Fruit fly (Drosophila melanogaster) whole organism, embryonic: ENCODE results near the gene NimC1.

ENCODE experiments used
- Aef1 ChIP-seq: fragments of 200-800 bp; sonication (Bioruptor generic); IDR thresholded peaks from 3 replicates; pipeline ENCODE4 v1.3.6; 2022; ENCODE audit warnings: missing biosample characterization, missing genetic modification characterization
- Asciz ChIP-seq: fragments of 200-800 bp; sonication (Bioruptor generic); optimal IDR thresholded peaks from 2 replicates; lab custom pipeline; 2017; ENCODE audit warnings: missing biosample characterization, mild to moderate bottlenecking, missing genetic modification characterization, missing genetic modification reagents
- Blimp-1 ChIP-seq: fragments of 200-800 bp; sonication (Bioruptor generic); optimal IDR thresholded peaks from 3 replicates; lab custom pipeline; 2018; ENCODE audit warnings: missing biosample characterization, missing genetic modification characterization, mild to moderate bottlenecking, moderate library complexity, missing genetic modification reagents
- CG10366 ChIP-seq: fragments of 200-800 bp; sonication (Bioruptor generic); IDR thresholded peaks from 2 replicates; pipeline ENCODE4 v1.3.6; 2022; ENCODE audit warnings: missing biosample characterization, missing genetic modification characterization
- CG11504 ChIP-seq: fragments of 200-800 bp; sonication (Bioruptor generic); optimal IDR thresholded peaks from 3 replicates; lab custom pipeline; 2019; ENCODE audit warnings: missing biosample characterization, mild to moderate bottlenecking, missing genetic modification characterization, moderate library complexity
- CG13296 ChIP-seq: fragments of 200-800 bp; sonication (Bioruptor generic); optimal IDR thresholded peaks from 3 replicates; lab custom pipeline; 2018; ENCODE audit warnings: missing biosample characterization, mild to moderate bottlenecking, missing genetic modification characterization
- CG15073 ChIP-seq: fragments of 200-800 bp; sonication (Bioruptor generic); optimal IDR thresholded peaks from 2 replicates; lab custom pipeline; 2016; ENCODE audit warnings: missing biosample characterization, missing genetic modification characterization
- CG1529 ChIP-seq: fragments of 200-800 bp; sonication (Bioruptor generic); optimal IDR thresholded peaks from 3 replicates; lab custom pipeline; 2018; ENCODE audit warnings: missing biosample characterization, missing genetic modification characterization
- CG1647 ChIP-seq: fragments of 200-800 bp; sonication (Bioruptor generic); optimal IDR thresholded peaks from 3 replicates; lab custom pipeline; 2016; ENCODE audit warnings: missing biosample characterization, missing genetic modification characterization
- CG16815 ChIP-seq: fragments of 200-800 bp; sonication (Bioruptor generic); optimal IDR thresholded peaks from 3 replicates; lab custom pipeline; 2017; ENCODE audit warnings: missing biosample characterization, mild to moderate bottlenecking, missing genetic modification characterization
- CG17568 ChIP-seq: fragments of 200-800 bp; sonication (Bioruptor generic); optimal IDR thresholded peaks from 2 replicates; lab custom pipeline; 2018; ENCODE audit warnings: missing biosample characterization, mild to moderate bottlenecking, missing genetic modification characterization, moderate library complexity
- CG1832 ChIP-seq: fragments of 200-800 bp; sonication (Bioruptor generic); optimal IDR thresholded peaks from 2 replicates; lab custom pipeline; 2017; ENCODE audit warnings: missing biosample characterization, mild to moderate bottlenecking, missing genetic modification characterization, inconsistent platforms
- CG2889 ChIP-seq: fragments of 200-800 bp; sonication (Bioruptor generic); IDR thresholded peaks from 3 replicates; pipeline ENCODE4 v1.3.6; 2022; ENCODE audit warnings: missing biosample characterization, missing genetic modification characterization
- CG42726 ChIP-seq: fragments of 200-800 bp; sonication (Bioruptor generic); IDR thresholded peaks from 2 replicates; pipeline ENCODE4 v1.3.6; 2022; ENCODE audit warnings: missing biosample characterization, missing genetic modification characterization; ENCODE audit not compliant: partially characterized antibody
- CG4282 ChIP-seq: fragments of 200-800 bp; sonication (Bioruptor generic); optimal IDR thresholded peaks from 2 replicates; lab custom pipeline; 2016; ENCODE audit warnings: missing biosample characterization, missing genetic modification characterization
- CG5180 ChIP-seq: fragments of 200-800 bp; sonication (Bioruptor generic); optimal IDR thresholded peaks from 3 replicates; lab custom pipeline; 2017; ENCODE audit warnings: missing biosample characterization, missing genetic modification characterization, mild to moderate bottlenecking, moderate library complexity, missing genetic modification reagents
- CG6254 ChIP-seq: fragments of 200-800 bp; sonication (Bioruptor generic); optimal IDR thresholded peaks from 3 replicates; lab custom pipeline; 2017; ENCODE audit warnings: mild to moderate bottlenecking, missing biosample characterization, missing genetic modification reagents, missing genetic modification characterization
- CG6272 ChIP-seq: fragments of 200-800 bp; sonication (Bioruptor generic); IDR thresholded peaks from 2 replicates; pipeline ENCODE4 v1.3.6; 2022; ENCODE audit warnings: missing biosample characterization, missing genetic modification characterization
- CG7839 ChIP-seq: fragments of 200-800 bp; sonication (Bioruptor generic); optimal IDR thresholded peaks from 3 replicates; lab custom pipeline; 2018; ENCODE audit warnings: missing biosample characterization, mild to moderate bottlenecking, missing genetic modification characterization, moderate library complexity
- CG8924 ChIP-seq: fragments of 200-800 bp; optimal IDR thresholded peaks from 3 replicates; lab custom pipeline; 2019; ENCODE audit warnings: missing biosample characterization, mild to moderate bottlenecking, missing genetic modification characterization, moderate library complexity
- CG9797 ChIP-seq: fragments of 200-800 bp; sonication (Bioruptor generic); optimal IDR thresholded peaks from 3 replicates; lab custom pipeline; 2018; ENCODE audit warnings: missing biosample characterization, mild to moderate bottlenecking, missing genetic modification characterization
- D19A ChIP-seq: fragments of 200-800 bp; optimal IDR thresholded peaks from 3 replicates; lab custom pipeline; 2019; ENCODE audit warnings: missing biosample characterization, mild to moderate bottlenecking, missing genetic modification characterization, moderate library complexity
- Drgx ChIP-seq: fragments of 200-800 bp; sonication (Bioruptor generic); IDR thresholded peaks from 2 replicates; pipeline ENCODE4 v1.3.6; 2022; ENCODE audit warnings: missing biosample characterization, missing genetic modification characterization
- Fer1 ChIP-seq: fragments of 200-800 bp; sonication (Bioruptor generic); optimal IDR thresholded peaks from 2 replicates; lab custom pipeline; 2017; ENCODE audit warnings: missing biosample characterization, mild to moderate bottlenecking, missing genetic modification characterization
- Fer3 ChIP-seq: fragments of 200-800 bp; sonication (Bioruptor generic); optimal IDR thresholded peaks from 2 replicates; lab custom pipeline; 2018; ENCODE audit warnings: missing biosample characterization, mild to moderate bottlenecking, missing genetic modification characterization, moderate library complexity
- HLH54F ChIP-seq: fragments of 200-800 bp; sonication (Bioruptor generic); optimal IDR thresholded peaks from 3 replicates; lab custom pipeline; 2016; ENCODE audit warnings: missing biosample characterization, missing genetic modification characterization
- Hr78 ChIP-seq, 2 experiments: fragments of 200-800 bp in 1 of 2; fragments of >200 bp in 1 of 2; sonication (Bioruptor generic) in 1 of 2; optimal IDR thresholded peaks; 2 replicates each; lab custom pipeline; 2017 to 2019; ENCODE audit warnings: missing biosample characterization in 2 of 2, missing genetic modification characterization in 2 of 2, mild to moderate bottlenecking in 1 of 2, moderate library complexity in 1 of 2
- Lpt ChIP-seq: fragments of >200 bp; optimal IDR thresholded peaks from 2 replicates; lab custom pipeline; 2018; ENCODE audit warnings: missing biosample characterization, missing genetic modification characterization
- Mes4 ChIP-seq: fragments of 200-800 bp; sonication (Bioruptor generic); optimal IDR thresholded peaks from 2 replicates; lab custom pipeline; 2016; ENCODE audit warnings: missing biosample characterization, missing genetic modification characterization
- Sox102F ChIP-seq: fragments of 200-800 bp; sonication (Bioruptor generic); optimal IDR thresholded peaks from 2 replicates; lab custom pipeline; 2018; ENCODE audit warnings: missing biosample characterization, mild to moderate bottlenecking, missing genetic modification characterization, moderate library complexity
- YL-1 ChIP-seq: fragments of 200-800 bp; sonication (Bioruptor generic); optimal IDR thresholded peaks from 3 replicates; lab custom pipeline; 2017; ENCODE audit warnings: missing biosample characterization, mild to moderate bottlenecking, missing genetic modification characterization
- bcd ChIP-seq: fragments of 200-800 bp; sonication (Bioruptor generic); optimal IDR thresholded peaks from 2 replicates; lab custom pipeline; 2017; ENCODE audit warnings: missing biosample characterization, mild to moderate bottlenecking, missing genetic modification characterization
- bowl ChIP-seq: fragments of 200-800 bp; sonication (Bioruptor generic); IDR thresholded peaks from 2 replicates; pipeline ENCODE4 v1.3.6; 2022; ENCODE audit warnings: missing biosample characterization, missing genetic modification characterization
- caup ChIP-seq: fragments of 200-800 bp; sonication (Bioruptor generic); optimal IDR thresholded peaks from 3 replicates; lab custom pipeline; 2017; ENCODE audit warnings: missing biosample characterization, mild to moderate bottlenecking, missing genetic modification characterization, moderate library complexity; ENCODE audit not compliant: severe bottlenecking
- dmrt11E ChIP-seq: fragments of 200-800 bp; sonication (Bioruptor generic); optimal IDR thresholded peaks from 3 replicates; lab custom pipeline; 2018; ENCODE audit warnings: missing biosample characterization, mild to moderate bottlenecking, missing genetic modification characterization, moderate library complexity
- ems ChIP-seq: fragments of 200-800 bp; sonication (Bioruptor generic); optimal IDR thresholded peaks from 3 replicates; lab custom pipeline; 2016; ENCODE audit warnings: missing biosample characterization, missing genetic modification characterization
- esg ChIP-seq: fragments of 200-800 bp; sonication (Bioruptor generic); conservative IDR thresholded peaks from 2 replicates; pipeline ENCODE4 v1.3.6; 2022; ENCODE audit warnings: missing biosample characterization, missing genetic modification characterization
- inv ChIP-seq: fragments of 200-800 bp; sonication (Bioruptor generic); IDR thresholded peaks from 2 replicates; pipeline ENCODE4 v1.3.6; 2022; ENCODE audit warnings: missing biosample characterization, missing genetic modification characterization; ENCODE audit not compliant: partially characterized antibody
- kay ChIP-seq: fragments of 200-800 bp; sonication (Bioruptor generic); optimal IDR thresholded peaks from 2 replicates; lab custom pipeline; 2016; ENCODE audit warnings: missing biosample characterization, missing genetic modification characterization
- nerfin-1 ChIP-seq: fragments of 200-800 bp; sonication (Bioruptor generic); optimal IDR thresholded peaks from 3 replicates; lab custom pipeline; 2019; ENCODE audit warnings: missing biosample characterization, mild to moderate bottlenecking, missing genetic modification characterization, moderate library complexity
- org-1 ChIP-seq: fragments of 200-800 bp; sonication (Bioruptor generic); optimal IDR thresholded peaks from 2 replicates; lab custom pipeline; 2017; ENCODE audit warnings: missing biosample characterization, missing genetic modification characterization
- slou ChIP-seq: fragments of 200-800 bp; sonication (Bioruptor generic); optimal IDR thresholded peaks from 3 replicates; lab custom pipeline; 2016; ENCODE audit warnings: missing biosample characterization, missing genetic modification characterization
- ssp ChIP-seq: fragments of 200-800 bp; sonication (Bioruptor generic); IDR thresholded peaks from 2 replicates; pipeline ENCODE4 v1.3.6; 2022; ENCODE audit warnings: missing biosample characterization, missing genetic modification characterization
- tio ChIP-seq: fragments of 200-800 bp; sonication (Bioruptor generic); optimal IDR thresholded peaks from 2 replicates; lab custom pipeline; 2017; ENCODE audit warnings: missing biosample characterization, missing genetic modification characterization, inconsistent platforms
- unpg ChIP-seq: fragments of 200-800 bp; sonication (Bioruptor generic); optimal IDR thresholded peaks from 3 replicates; lab custom pipeline; 2018; ENCODE audit warnings: missing biosample characterization, mild to moderate bottlenecking, missing genetic modification characterization, moderate library complexity

NimC1 gene

DNA sequence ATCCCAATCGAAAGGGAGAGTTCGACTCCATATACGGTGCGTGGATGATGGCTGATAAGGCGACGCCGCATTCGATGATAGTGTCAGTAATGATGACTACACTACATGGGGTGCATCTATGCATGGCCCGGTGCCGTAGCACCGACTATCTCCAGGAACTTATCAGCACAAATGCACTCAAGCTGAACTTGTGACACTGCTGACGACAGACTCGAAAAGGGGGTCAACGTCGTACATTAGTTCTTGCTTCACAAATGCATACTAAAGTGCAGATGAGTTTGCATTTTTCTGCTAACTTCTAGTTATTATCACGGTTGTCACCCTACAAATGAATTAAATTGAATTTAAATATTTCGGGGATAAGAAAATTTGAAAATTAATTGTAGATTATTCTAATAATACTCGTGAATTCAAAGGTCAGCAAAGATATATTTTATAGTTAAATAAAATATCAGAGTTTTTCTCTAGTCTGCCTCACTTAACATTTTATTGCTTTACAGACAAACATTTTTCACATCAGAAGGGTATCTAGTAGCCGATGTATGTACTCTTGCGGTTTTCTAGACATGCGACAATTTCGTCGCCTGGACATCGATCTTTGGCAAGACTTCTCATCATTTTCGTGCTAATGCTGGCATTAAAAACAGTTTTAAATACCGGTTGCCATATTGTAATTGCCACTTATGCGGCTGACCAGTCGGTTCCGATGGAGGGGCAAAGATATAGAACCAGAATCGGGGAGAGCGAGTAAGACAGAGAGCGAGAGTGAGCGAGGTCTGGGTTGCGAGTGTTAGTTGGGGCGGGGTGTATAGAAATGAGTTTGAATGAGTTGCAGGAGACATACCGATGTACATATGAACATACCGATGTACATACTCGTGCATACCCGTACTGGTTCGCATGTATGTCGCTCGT is 46.8 kb upstream of the NimC1 start (continued):
- peak; percentile 44 for TF ChIP-seq dmrt11E (tag; lab: Kevin White, UChicago)
- no peak for TF ChIP-seq caup (GFP tag; lab: Kevin White, UChicago)
- TF ChIP-seq CG42726 (GFP tag; lab: Robert Waterston, UW): no peak
- TF ChIP-seq esg (GFP tag; lab: Robert Waterston, UW): peak; percentile 56

- peak; percentile 86 for TF ChIP-seq CG1529 (GFP tag; lab: Kevin White, UChicago)
- TF ChIP-seq CG9797 (GFP tag; lab: Kevin White, UChicago): no peak
- peak; percentile 89 for TF ChIP-seq D19A (tag; lab: Kevin White, UChicago)
- TF ChIP-seq ems (GFP tag; lab: Kevin White, UChicago): peak; percentile 32
- TF ChIP-seq CG11504 (tag; lab: Kevin White, UChicago): peak; percentile 97
- peak; percentile 80 for TF ChIP-seq CG16815
- peak; percentile 36 for TF ChIP-seq slou (GFP tag; lab: Kevin White, UChicago)
- peak; percentile 95 for TF ChIP-seq Drgx (GFP tag; lab: Robert Waterston, UW)
- peak; percentile 98 for TF ChIP-seq CG7839 (tag; lab: Kevin White, UChicago)
- peak; percentile 98 for TF ChIP-seq CG8924
- TF ChIP-seq CG6254 (GFP tag; lab: Kevin White, UChicago): peak; percentile 79
- TF ChIP-seq bcd: peak; percentile 93
- no peak for TF ChIP-seq CG5180 (GFP tag; lab: Kevin White, UChicago)
- TF ChIP-seq CG15073 (GFP tag; lab: Kevin White, UChicago): peak; percentile 99
- TF ChIP-seq CG1647 (GFP tag; lab: Kevin White, UChicago): peak; percentile 30
- peak; percentile 83 for TF ChIP-seq CG6272
- no peak for TF ChIP-seq Mes4 (GFP tag; lab: Kevin White, UChicago)
- peak; percentile 82 for TF ChIP-seq kay (GFP tag; lab: Kevin White, UChicago)
- peak; percentile 88 for TF ChIP-seq CG10366 (GFP tag; lab: Robert Waterston, UW)
- TF ChIP-seq CG13296 (GFP tag; lab: Kevin White, UChicago): peak; percentile 96
- TF ChIP-seq Asciz (GFP tag; lab: Kevin White, UChicago): peak; percentile 95
- TF ChIP-seq unpg: peak; percentile 97
- no peak for TF ChIP-seq inv (GFP tag; lab: Robert Waterston, UW)
- TF ChIP-seq Lpt: no peak
- no peak for TF ChIP-seq CG1832 (GFP tag; lab: Kevin White, UChicago)
- TF ChIP-seq Hr78 (GFP tag; optimal IDR thresholded peaks at IDR 0.05; lab: Kevin White, UChicago): peak in 1 of 2 experiments; percentile 83
- TF ChIP-seq Fer1 (GFP tag; lab: Kevin White, UChicago): peak; percentile 95
- TF ChIP-seq bowl (GFP tag; lab: Robert Waterston, UW): 0 out of 2 replicates have a peak, but pooled peaks have one; percentile 65
- peak; percentile 84 for TF ChIP-seq YL-1 (GFP tag; lab: Kevin White, UChicago)
- TF ChIP-seq Fer3 (tag; lab: Kevin White, UChicago): peak; percentile 95
- peak; percentile 94 for TF ChIP-seq nerfin-1 (tag; lab: Kevin White, UChicago)
- peak; percentile 90 for TF ChIP-seq org-1
- TF ChIP-seq Aef1 (GFP tag; lab: Robert Waterston, UW): peak; percentile 84
- no peak for TF ChIP-seq HLH54F (GFP tag; lab: Kevin White, UChicago)
- TF ChIP-seq ssp (GFP tag; lab: Robert Waterston, UW): peak; percentile 86
- peak; percentile 79 for TF ChIP-seq tio (GFP tag; lab: Kevin White, UChicago)
- no peak for TF ChIP-seq CG4282
- TF ChIP-seq CG2889 (GFP tag; lab: Robert Waterston, UW): peak; percentile 87
- peak; percentile 93 for TF ChIP-seq Blimp-1 (GFP tag; lab: Kevin White, UChicago)
- peak; percentile 71 for TF ChIP-seq CG17568
- TF ChIP-seq Sox102F (GFP tag; lab: Kevin White, UChicago): peak; percentile 97
Measured at dm6 chr2L:14022130-14022735, 45.7 kb upstream of the NimC1 start.
